In the genomic region with DNA sequence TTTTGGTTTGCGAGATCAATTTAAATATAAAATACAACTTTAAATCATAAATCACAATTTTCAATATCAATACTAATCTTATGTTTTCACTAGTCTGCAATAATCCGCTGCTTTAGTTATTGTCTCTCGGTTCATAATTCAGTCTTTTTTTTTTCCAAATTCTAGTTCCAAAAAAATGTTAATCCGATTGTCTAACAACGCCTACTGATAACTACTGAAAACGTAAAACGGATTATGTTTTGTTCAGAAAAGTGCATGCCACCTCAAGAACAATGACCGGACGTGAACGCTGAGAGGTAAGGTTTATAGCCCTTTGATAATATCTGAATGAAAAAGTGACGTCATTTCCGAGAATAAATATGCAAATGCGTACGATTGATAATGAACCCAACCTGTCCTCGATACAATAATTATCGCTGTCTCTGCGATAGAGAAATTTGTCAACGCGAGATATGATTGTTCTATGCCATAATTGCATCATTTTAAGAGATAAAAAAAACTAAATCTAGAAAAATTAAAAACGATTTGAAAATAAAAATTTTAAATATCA, we compare ENCODE assay signal across 7 worm cellular contexts.
A peak's percentile ranks its signal among the peaks of the same experiment; 100 is the strongest.
TF ChIP-seq lines count a peak whose summit lies in the region.

A gene (plus strand): TSS at position 248 of the 550 bp plus-strand sequence.

TF ChIP-seq in whole organism, L1 larva, 84 proteins besides CTCF, POLR2A, EP300 and RAD21:
- TF ChIP-seq nhr-71 (tag; optimal IDR thresholded peaks at IDR 0.05; lab: Kevin White, UChicago) (peak; percentile 16), mep-1 (tag; optimal IDR thresholded peaks at IDR 0.05; lab: Kevin White, UChicago) (no peak), blmp-1 (tag; optimal IDR thresholded peaks at IDR 0.05; lab: Kevin White, UChicago) (no peak), pax-3 (tag; optimal IDR thresholded peaks at IDR 0.05; lab: Kevin White, UChicago) (peak; percentile 60), dsc-1 (tag; optimal IDR thresholded peaks at IDR 0.05; lab: Kevin White, UChicago) (peak; percentile 68), zag-1 (tag; optimal IDR thresholded peaks at IDR 0.05; lab: Kevin White, UChicago) (no peak), nhr-19 (GFP tag; conservative IDR thresholded peaks at IDR 0.05; lab: Robert Waterston, UW) (0 out of 2 replicates have a peak, but pooled peaks have one; percentile 3), elt-2 (tag; optimal IDR thresholded peaks at IDR 0.05; lab: Kevin White, UChicago) (peak; percentile 62), nhr-85 (tag; lab: Kevin White, UChicago) (peak; percentile 57), efl-1 (optimal IDR thresholded peaks at IDR 0.05; lab: Kevin White, UChicago) (no peak), efl-1 (GFP tag; optimal IDR thresholded peaks at IDR 0.05 in 1 of 2; lab: Kevin White, UChicago) (no peak)
TF ChIP-seq in whole organism, L1 larva: peak in this region for 6.

TF ChIP-seq in whole organism, L2 larva, 48 proteins besides CTCF, POLR2A, EP300 and RAD21:
- no peak for TF ChIP-seq snpc-4 (tag; optimal IDR thresholded peaks at IDR 0.05; lab: Kevin White, UChicago)
- TF ChIP-seq sem-4 (tag; optimal IDR thresholded peaks at IDR 0.05; lab: Kevin White, UChicago), result no peak
- no peak for TF ChIP-seq ztf-11 (tag; optimal IDR thresholded peaks at IDR 0.05; lab: Kevin White, UChicago)
- TF ChIP-seq F13H6.1 (tag; optimal IDR thresholded peaks at IDR 0.05; lab: Kevin White, UChicago), result peak; percentile 4
- no peak for TF ChIP-seq nhr-21 (tag; optimal IDR thresholded peaks at IDR 0.05; lab: Kevin White, UChicago)
- peak; percentile 32 for TF ChIP-seq sma-9 (GFP tag; optimal IDR thresholded peaks at IDR 0.05; lab: Kevin White, UChicago)
- no peak for TF ChIP-seq sma-9 (tag; optimal IDR thresholded peaks at IDR 0.05; lab: Kevin White, UChicago)
- no peak for TF ChIP-seq nhr-25 (tag; optimal IDR thresholded peaks at IDR 0.05; lab: Kevin White, UChicago)
- TF ChIP-seq fos-1 (tag; optimal IDR thresholded peaks at IDR 0.05; lab: Kevin White, UChicago), result peak; percentile 61
- peak; percentile 6 for TF ChIP-seq crh-2 (tag; optimal IDR thresholded peaks at IDR 0.05; lab: Kevin White, UChicago)
- peak in 1 of 2 experiments; percentile 28 for TF ChIP-seq lsy-2 (tag; optimal IDR thresholded peaks at IDR 0.05; lab: Kevin White, UChicago)

TF ChIP-seq in whole organism, L3 larva, 47 proteins besides CTCF, POLR2A, EP300 and RAD21:
- peak; percentile 70 for TF ChIP-seq elt-2 (tag; optimal IDR thresholded peaks at IDR 0.05; lab: Kevin White, UChicago)
- no peak for TF ChIP-seq pqm-1 (tag; optimal IDR thresholded peaks at IDR 0.05; lab: Kevin White, UChicago)

TF ChIP-seq in whole organism, L4 larva, 104 proteins besides CTCF, POLR2A, EP300 and RAD21:
- TF ChIP-seq fkh-10 (GFP tag; optimal IDR thresholded peaks at IDR 0.05; lab: Kevin White, UChicago), result no peak
- 0 out of 2 replicates have a peak, but pooled peaks have one; percentile 9 for TF ChIP-seq lin-29 (GFP tag; IDR thresholded peaks at IDR 0.05; lab: Robert Waterston, UW)
- 0 out of 2 replicates have a peak, but pooled peaks have one; percentile 30 for TF ChIP-seq tra-1 (GFP tag; IDR thresholded peaks at IDR 0.05; lab: Robert Waterston, UW)
- no peak for TF ChIP-seq lin-15B (tag; optimal IDR thresholded peaks at IDR 0.05; lab: Kevin White, UChicago)
- peak; percentile 38 for TF ChIP-seq aha-1 (tag; lab: Kevin White, UChicago)
- 0 out of 2 replicates have a peak, but pooled peaks have one; percentile 12 for TF ChIP-seq saeg-2 (GFP tag; IDR thresholded peaks at IDR 0.05; lab: Robert Waterston, UW)
- TF ChIP-seq lim-7 (GFP tag; IDR thresholded peaks at IDR 0.05; lab: Robert Waterston, UW), result 0 out of 2 replicates have a peak, but pooled peaks have one; percentile 36
- peak; percentile 42 for TF ChIP-seq nhr-48 (tag; optimal IDR thresholded peaks at IDR 0.05; lab: Kevin White, UChicago)
- TF ChIP-seq unc-62 (GFP tag; optimal IDR thresholded peaks at IDR 0.05 in 1 of 2; lab: Kevin White, UChicago), result no peak
- no peak for TF ChIP-seq unc-62 (tag; optimal IDR thresholded peaks at IDR 0.05; lab: Kevin White, UChicago)
- TF ChIP-seq madf-5 (GFP tag; IDR thresholded peaks at IDR 0.05; lab: Robert Waterston, UW), result no peak
- TF ChIP-seq pha-4 (GFP tag; IDR thresholded peaks at IDR 0.05; lab: Robert Waterston, UW), result no peak
- TF ChIP-seq pha-4 (tag; optimal IDR thresholded peaks at IDR 0.05; lab: Kevin White, UChicago), result no peak
TF ChIP-seq in whole organism, L4 larva: peak in this region for 6.

TF ChIP-seq in whole organism, late embryonic, 69 proteins besides CTCF, POLR2A, EP300 and RAD21:
- no peak for TF ChIP-seq sox-4 (tag; optimal IDR thresholded peaks at IDR 0.05; lab: Kevin White, UChicago)
- no peak for TF ChIP-seq unc-3 (GFP tag; conservative IDR thresholded peaks at IDR 0.05; lab: Robert Waterston, UW)
- TF ChIP-seq unc-3 (tag; optimal IDR thresholded peaks at IDR 0.05; lab: Kevin White, UChicago), result no peak
- no peak for TF ChIP-seq zip-5 (tag; optimal IDR thresholded peaks at IDR 0.05; lab: Kevin White, UChicago)
- no peak for TF ChIP-seq ceh-30 (tag; optimal IDR thresholded peaks at IDR 0.05; lab: Kevin White, UChicago)
- no peak for TF ChIP-seq K02D7.2 (tag; optimal IDR thresholded peaks at IDR 0.05; lab: Kevin White, UChicago)
- no peak for TF ChIP-seq fax-1 (tag; optimal IDR thresholded peaks at IDR 0.05; lab: Kevin White, UChicago)
- peak; percentile 96 for TF ChIP-seq elt-2 (tag; optimal IDR thresholded peaks at IDR 0.05; lab: Kevin White, UChicago)
TF ChIP-seq in whole organism, late embryonic: peak in this region for 1.

TF ChIP-seq in whole organism, mixed stage, embryonic, 35 proteins besides CTCF, POLR2A, EP300 and RAD21:
- no peak for TF ChIP-seq lsy-2 (tag; optimal IDR thresholded peaks at IDR 0.05; lab: Kevin White, UChicago)
- TF ChIP-seq elt-3 (tag; optimal IDR thresholded peaks at IDR 0.05; lab: Kevin White, UChicago), result peak; percentile 51
TF ChIP-seq in whole organism, mixed stage, embryonic: peak in this region for 1.

TF ChIP-seq in whole organism, young adult, 124 proteins besides CTCF, POLR2A, EP300 and RAD21:
- TF ChIP-seq sptf-2 (GFP tag; optimal IDR thresholded peaks at IDR 0.05; lab: Kevin White, UChicago) (no peak), cebp-2 (GFP tag; IDR thresholded peaks at IDR 0.05; lab: Robert Waterston, UW) (no peak), ztf-26 (tag; optimal IDR thresholded peaks at IDR 0.05; lab: Kevin White, UChicago) (no peak), hmg-20 (GFP tag; IDR thresholded peaks at IDR 0.05; lab: Robert Waterston, UW) (no peak), ceh-58 (GFP tag; IDR thresholded peaks at IDR 0.05; lab: Robert Waterston, UW) (no peak), atf-7 (tag; optimal IDR thresholded peaks at IDR 0.05; lab: Kevin White, UChicago) (peak; percentile 58), Y53G8AR.9 (GFP tag; conservative IDR thresholded peaks at IDR 0.05; lab: Robert Waterston, UW) (0 out of 2 replicates have a peak, but pooled peaks have one; percentile 28), sea-2 (GFP tag; IDR thresholded peaks at IDR 0.05; lab: Robert Waterston, UW) (no peak), madf-3 (GFP tag; IDR thresholded peaks at IDR 0.05; lab: Robert Waterston, UW) (0 out of 2 replicates have a peak, but pooled peaks have one; percentile 42), madf-8 (GFP tag; conservative IDR thresholded peaks at IDR 0.05; lab: Robert Waterston, UW) (no peak), mcd-1 (GFP tag; IDR thresholded peaks at IDR 0.05; lab: Robert Waterston, UW) (no peak), lin-40 (tag; optimal IDR thresholded peaks at IDR 0.05; lab: Kevin White, UChicago) (peak; percentile 0)
